1 fruit fly cellular context compared by ENCODE assay signal in genomic region chr2L:10265129-10265528, dm6.
TF ChIP-seq lines count a peak whose summit lies in the region.

Mob3 (plus strand) TSS chr2L:10265336.

TF ChIP-seq in whole organism, embryonic, 481 proteins besides CTCF, POLR2A, EP300 and RAD21 (continued from another document):
- TF ChIP-seq Scr (GFP tag; IDR thresholded peaks at IDR 0.05; lab: Robert Waterston, UW; ENCODE audit: partially characterized antibody): peak; percentile 58
- no peak for TF ChIP-seq esg (GFP tag; conservative IDR thresholded peaks at IDR 0.05; lab: Robert Waterston, UW)
- peak in 1 of 2 experiments; percentile 56 for TF ChIP-seq eve (GFP tag; optimal IDR thresholded peaks at IDR 0.05; lab: Kevin White, UChicago)
- TF ChIP-seq CG4730 (GFP tag; IDR thresholded peaks at IDR 0.05; lab: Robert Waterston, UW): no peak
- TF ChIP-seq unc-4 (GFP tag; IDR thresholded peaks at IDR 0.05; lab: Robert Waterston, UW; ENCODE audit: partially characterized antibody): peak; percentile 35; the same call in 1 of the 2 replicates
- peak; percentile 55; the same call in 1 of the 3 replicates for TF ChIP-seq Opbp (GFP tag; IDR thresholded peaks at IDR 0.05; lab: Robert Waterston, UW; ENCODE audit: partially characterized antibody)
- peak; percentile 63 for TF ChIP-seq BEAF-32 (GFP tag; optimal IDR thresholded peaks at IDR 0.05; lab: Kevin White, UChicago)
- TF ChIP-seq bbx (GFP tag; IDR thresholded peaks at IDR 0.05; lab: Robert Waterston, UW; ENCODE audit: partially characterized antibody): peak; percentile 34; the same call in 1 of the 2 replicates
- peak; percentile 95 for TF ChIP-seq pfk (GFP tag; optimal IDR thresholded peaks at IDR 0.05; lab: Kevin White, UChicago)
- TF ChIP-seq jigr1 (GFP tag; IDR thresholded peaks at IDR 0.05; lab: Robert Waterston, UW): no peak
- peak; percentile 53 for TF ChIP-seq YL-1 (GFP tag; optimal IDR thresholded peaks at IDR 0.05; lab: Kevin White, UChicago)
- TF ChIP-seq Elba2 (GFP tag; optimal IDR thresholded peaks at IDR 0.05; lab: Kevin White, UChicago): peak; percentile 27
- peak; percentile 37 for TF ChIP-seq MESR4 (GFP tag; optimal IDR thresholded peaks at IDR 0.05; lab: Kevin White, UChicago)
- TF ChIP-seq CG30020 (tag; optimal IDR thresholded peaks at IDR 0.05; lab: Kevin White, UChicago): peak; percentile 94
- TF ChIP-seq vfl (GFP tag; optimal IDR thresholded peaks at IDR 0.05; lab: Kevin White, UChicago): no peak
TF ChIP-seq in whole organism, embryonic: peak in this region for 30.
